Fruit fly (Drosophila melanogaster) whole organism, adult: ENCODE results near the gene kug.

Experiments
- CG11617 ChIP-seq: fragments of 200-800 bp; sonication (Bioruptor generic); optimal IDR thresholded peaks from 2 replicates; lab custom pipeline; 2017; ENCODE audit warnings: mild to moderate bottlenecking, missing biosample characterization, missing genetic modification reagents, missing genetic modification characterization
- CG14711 ChIP-seq: fragments of 200-800 bp; sonication (Bioruptor generic); optimal IDR thresholded peaks from 2 replicates; lab custom pipeline; 2018; ENCODE audit warnings: missing biosample characterization, mild to moderate bottlenecking, missing genetic modification characterization, moderate library complexity
- CG33017 ChIP-seq: fragments of 200-800 bp; sonication (Bioruptor generic); optimal IDR thresholded peaks from 2 replicates; lab custom pipeline; 2018; ENCODE audit warnings: missing biosample characterization, mild to moderate bottlenecking, missing genetic modification characterization, moderate library complexity
- CG7101 ChIP-seq: fragments of 200-800 bp; sonication (Bioruptor generic); optimal IDR thresholded peaks from 2 replicates; lab custom pipeline; 2018; ENCODE audit warnings: missing biosample characterization, mild to moderate bottlenecking, missing genetic modification characterization, moderate library complexity
- Clk ChIP-seq: fragments of 200-800 bp; sonication (Bioruptor generic); optimal IDR thresholded peaks from 2 replicates; lab custom pipeline; 2017; ENCODE audit warnings: missing biosample characterization, missing genetic modification characterization
- Crg-1 ChIP-seq: fragments of 200-800 bp; sonication (Bioruptor generic); optimal IDR thresholded peaks from 2 replicates; lab custom pipeline; 2016; ENCODE audit warnings: missing biosample characterization, missing genetic modification characterization
- Hr96 ChIP-seq: fragments of 200-800 bp; sonication (Bioruptor generic); optimal IDR thresholded peaks from 2 replicates; lab custom pipeline; 2016; ENCODE audit warnings: missing biosample characterization, missing genetic modification characterization
- bab1 ChIP-seq: fragments of 200-800 bp; sonication (Bioruptor generic); optimal IDR thresholded peaks from 3 replicates; lab custom pipeline; 2019; ENCODE audit warnings: missing biosample characterization, mild to moderate bottlenecking, missing genetic modification characterization, moderate library complexity
- cic ChIP-seq: fragments of 200-800 bp; sonication (Bioruptor generic); optimal IDR thresholded peaks from 2 replicates; lab custom pipeline; 2017; ENCODE audit warnings: missing biosample characterization, mild to moderate bottlenecking, missing genetic modification characterization, moderate library complexity
- kay ChIP-seq: fragments of 200-800 bp; sonication (Bioruptor generic); peaks from one replicate; lab custom pipeline; 2016; ENCODE audit warnings: missing biosample characterization, missing genetic modification characterization, borderline replicate concordance
- ovo ChIP-seq: fragments of 200-800 bp; sonication (Bioruptor generic); optimal IDR thresholded peaks from 2 replicates; lab custom pipeline; 2016; ENCODE audit warnings: missing biosample characterization, missing genetic modification characterization
- pad ChIP-seq: fragments of 200-800 bp; sonication (Bioruptor generic); optimal IDR thresholded peaks from 3 replicates; lab custom pipeline; 2017; ENCODE audit warnings: missing biosample characterization, missing genetic modification characterization, mild to moderate bottlenecking, moderate library complexity, missing genetic modification reagents
- tj ChIP-seq: fragments of 200-800 bp; sonication (Bioruptor generic); optimal IDR thresholded peaks from 3 replicates; lab custom pipeline; 2017; ENCODE audit warnings: missing biosample characterization, mild to moderate bottlenecking, missing genetic modification characterization, moderate library complexity
- toe ChIP-seq: fragments of 200-800 bp; sonication (Bioruptor generic); optimal IDR thresholded peaks from 2 replicates; lab custom pipeline; 2016; ENCODE audit warnings: missing biosample characterization, missing genetic modification characterization

- no peak for TF ChIP-seq CG33017 (tag; lab: Kevin White, UChicago)
- no peak for TF ChIP-seq tj (GFP tag; lab: Kevin White, UChicago)
- TF ChIP-seq cic (GFP tag; lab: Kevin White, UChicago) = no peak
- no peak for TF ChIP-seq ovo (GFP tag; lab: Kevin White, UChicago)
- TF ChIP-seq CG14711 = no peak
- TF ChIP-seq Clk = no peak
- no peak for TF ChIP-seq toe (GFP tag; lab: Kevin White, UChicago)
- no peak for TF ChIP-seq pad (GFP tag; lab: Kevin White, UChicago)
- no peak for TF ChIP-seq CG7101 (tag; lab: Kevin White, UChicago)
- TF ChIP-seq kay (GFP tag; lab: Kevin White, UChicago) = no peak
- no peak for TF ChIP-seq Hr96 (GFP tag; lab: Kevin White, UChicago)
- TF ChIP-seq Crg-1 (GFP tag; lab: Kevin White, UChicago) = no peak
- no peak for TF ChIP-seq CG11617 (GFP tag; lab: Kevin White, UChicago)
- no peak for TF ChIP-seq bab1 (GFP tag; lab: Kevin White, UChicago)
Observed at dm6 chr3L:20000081-20000736, 4.9 kb upstream of the kug start, which contains the start of the genes Tom20 and Gabat.
